Worm (Caenorhabditis elegans) whole organism, young adult: Measurements from ENCODE around the gene C29F9.12.

Source experiments
- K11D2.4 ChIP-seq: fragments of 200-800 bp; sonication (Bioruptor generic); IDR thresholded peaks from 2 replicates; pipeline ENCODE4 v1.3.6; 2022; ENCODE audit warnings: missing genetic modification reagents, missing genetic modification characterization, missing compliant biosample characterization
- T26A5.8 ChIP-seq: sonication (generic microtip); optimal IDR thresholded peaks from 2 replicates; lab custom pipeline; 2016; ENCODE audit warnings: missing genetic modification characterization, missing compliant biosample characterization
- attf-3 ChIP-seq: fragments of 200-800 bp; sonication (Bioruptor generic); conservative IDR thresholded peaks from 2 replicates; pipeline ENCODE4 v1.3.6; 2022; ENCODE audit warnings: missing genetic modification reagents, missing genetic modification characterization, missing compliant biosample characterization
- attf-5 ChIP-seq: fragments of 200-800 bp; sonication (Bioruptor generic); optimal IDR thresholded peaks from 2 replicates; lab custom pipeline; 2018; ENCODE audit warnings: mild to moderate bottlenecking, missing genetic modification characterization, missing compliant biosample characterization
- dpl-1 ChIP-seq: fragments of 150-350 bp; optimal IDR thresholded peaks from 2 replicates; lab custom pipeline; 2014; ENCODE audit warnings: missing biosample characterization, missing genetic modification reagents, missing genetic modification characterization
- egl-18 ChIP-seq: fragments of 200-800 bp; sonication (Bioruptor generic); IDR thresholded peaks from 2 replicates; pipeline ENCODE4 v1.3.6; 2022; ENCODE audit warnings: missing genetic modification reagents, missing genetic modification characterization, missing compliant biosample characterization
- let-526 ChIP-seq: fragments of 200-800 bp; sonication (Bioruptor generic); IDR thresholded peaks from 2 replicates; pipeline ENCODE4 v1.3.6; 2022; ENCODE audit warnings: missing genetic modification reagents, missing genetic modification characterization, missing compliant biosample characterization
- sea-2 ChIP-seq: fragments of 200-800 bp; sonication (Bioruptor generic); IDR thresholded peaks from 2 replicates; pipeline ENCODE4 v1.3.6; 2022; ENCODE audit warnings: missing genetic modification characterization, missing compliant biosample characterization
- snpc-1.1 ChIP-seq: sonication (generic microtip); optimal IDR thresholded peaks from 2 replicates; lab custom pipeline; 2017; ENCODE audit warnings: missing genetic modification characterization, mild to moderate bottlenecking, missing compliant biosample characterization, antibody characterized with exemption, moderate library complexity, missing genotype, missing genetic modification reagents; ENCODE audit not compliant: insufficient read depth
- unc-62 ChIP-seq: fragments of 150-350 bp; optimal IDR thresholded peaks from 2 replicates; lab custom pipeline; 2014; ENCODE audit warnings: missing biosample characterization, missing genetic modification reagents, missing genetic modification characterization
- zim-3 ChIP-seq: sonication (generic microtip); optimal IDR thresholded peaks from 2 replicates; lab custom pipeline; 2017; ENCODE audit warnings: mild to moderate bottlenecking, missing genetic modification characterization, moderate library complexity, missing compliant biosample characterization
- ztf-28 ChIP-seq: fragments of 200-800 bp; sonication (Bioruptor generic); IDR thresholded peaks from 2 replicates; pipeline ENCODE4 v1.3.6; 2022; ENCODE audit warnings: missing genetic modification reagents, missing genetic modification characterization, missing compliant biosample characterization

ce11 chrIII:86316-86715 lies 35.5 kb downstream of the C29F9.12 start, which contains the start of gene attf-3:
- TF ChIP-seq snpc-1.1 (tag; lab: Kevin White, UChicago), result peak; percentile 15
- peak; percentile 93 for TF ChIP-seq attf-3 (GFP tag; lab: Robert Waterston, UW)
- peak; percentile 61 for TF ChIP-seq dpl-1 (GFP tag; lab: Kevin White, UChicago)
- peak; percentile 91 for TF ChIP-seq attf-5 (GFP tag; lab: Kevin White, UChicago)
- TF ChIP-seq ztf-28, result no peak
- TF ChIP-seq unc-62 (GFP tag; lab: Kevin White, UChicago), result no peak
- TF ChIP-seq K11D2.4 (GFP tag; lab: Robert Waterston, UW), result no peak
- no peak for TF ChIP-seq let-526 (GFP tag; lab: Robert Waterston, UW)
- no peak for TF ChIP-seq egl-18 (GFP tag; lab: Robert Waterston, UW)
- TF ChIP-seq zim-3, result no peak
- no peak for TF ChIP-seq sea-2
- no peak for TF ChIP-seq T26A5.8 (tag; lab: Kevin White, UChicago)
